Worm (Caenorhabditis elegans): ENCODE measurements around the gene ttr-48.

DNA sequence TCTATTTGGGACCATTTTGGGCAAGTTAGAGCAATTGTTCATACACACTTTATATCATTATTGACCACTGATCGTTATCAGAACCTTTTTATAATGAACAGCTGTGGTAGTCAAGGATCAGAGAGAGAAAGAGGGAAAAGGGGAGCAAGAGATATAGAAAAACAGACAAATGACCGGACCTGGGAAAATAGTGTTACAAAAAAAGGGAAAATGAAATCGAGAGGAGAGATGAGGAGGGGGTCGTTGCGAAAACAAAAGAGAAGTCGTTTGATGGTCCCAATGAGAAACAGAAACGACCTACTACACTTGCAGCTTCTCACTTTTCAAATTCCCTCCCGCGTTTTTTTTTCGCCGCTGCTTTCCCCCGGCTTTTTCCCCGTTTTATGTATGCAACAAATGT, 11.7 kb upstream of the ttr-48 start:
- TF ChIP-seq T07F8.4 (tag; optimal IDR thresholded peaks at IDR 0.05) (no peak), ekl-4 (GFP tag; IDR thresholded peaks at IDR 0.05) (no peak)
